Worm (Caenorhabditis elegans) whole organism, late embryonic: ENCODE measurements around the gene tufm-1.
A peak's percentile ranks its signal among the peaks of the same experiment; 100 is the strongest.

Experiments used
- C08G9.2 ChIP-seq: sonication (generic microtip); optimal IDR thresholded peaks from 2 replicates; lab custom pipeline; 2016; ENCODE audit warnings: mild to moderate bottlenecking, missing genetic modification characterization, moderate library complexity, missing compliant biosample characterization
- F13H6.1 ChIP-seq: sonication (generic microtip); optimal IDR thresholded peaks from 2 replicates; lab custom pipeline; 2016; ENCODE audit warnings: missing genetic modification characterization, missing compliant biosample characterization
- K09A11.1 ChIP-seq: sonication (generic microtip); optimal IDR thresholded peaks from 2 replicates; lab custom pipeline; 2017; ENCODE audit warnings: antibody characterized with exemption, mild to moderate bottlenecking, missing genetic modification characterization, missing compliant biosample characterization; ENCODE audit not compliant: insufficient read depth
- T23F11.4 ChIP-seq: fragments of 200-800 bp; sonication (Bioruptor generic); optimal IDR thresholded peaks from 2 replicates; lab custom pipeline; 2018; ENCODE audit warnings: mild to moderate bottlenecking, missing genetic modification characterization, missing compliant biosample characterization
- Y22D7AL.16 ChIP-seq: sonication (generic microtip); optimal IDR thresholded peaks from 2 replicates; lab custom pipeline; 2016; ENCODE audit warnings: missing genetic modification characterization, missing compliant biosample characterization
- ahr-1 ChIP-seq: sonication (generic microtip); optimal IDR thresholded peaks from 2 replicates; lab custom pipeline; 2016; ENCODE audit warnings: missing genetic modification characterization, missing compliant biosample characterization
- ama-1 ChIP-seq: fragments of 150-350 bp; optimal IDR thresholded peaks from 2 replicates; lab custom pipeline; 2014
- ceh-2 ChIP-seq: sonication (generic microtip); optimal IDR thresholded peaks from 2 replicates; lab custom pipeline; 2016; ENCODE audit warnings: missing genotype, missing genetic modification characterization, missing compliant biosample characterization
- ceh-22 ChIP-seq: sonication (generic microtip); optimal IDR thresholded peaks from 2 replicates; lab custom pipeline; 2017; ENCODE audit warnings: missing biosample characterization, missing genetic modification characterization
- ceh-30 ChIP-seq: fragments of 150-350 bp; optimal IDR thresholded peaks from 2 replicates; lab custom pipeline; 2014; ENCODE audit warnings: missing biosample characterization, missing genetic modification characterization
- ceh-34 ChIP-seq: sonication (generic microtip); optimal IDR thresholded peaks from 2 replicates; lab custom pipeline; 2016; ENCODE audit warnings: mild to moderate bottlenecking, missing genetic modification characterization, missing compliant biosample characterization
- ceh-45 ChIP-seq: fragments of 200-800 bp; sonication (Bioruptor generic); IDR thresholded peaks from 2 replicates; pipeline ENCODE4 v1.3.6; 2022; ENCODE audit warnings: missing genetic modification reagents, missing genetic modification characterization, missing compliant biosample characterization
- ceh-48 ChIP-seq: sonication (generic microtip); optimal IDR thresholded peaks from 2 replicates; lab custom pipeline; 2016; ENCODE audit warnings: missing genetic modification characterization, inconsistent platforms, missing compliant biosample characterization
- ceh-6 ChIP-seq: fragments of 200-800 bp; sonication (Bioruptor generic); optimal IDR thresholded peaks from 2 replicates; lab custom pipeline; 2018; ENCODE audit warnings: mild to moderate bottlenecking, missing genetic modification characterization, missing compliant biosample characterization
- ceh-9 ChIP-seq: sonication (generic microtip); optimal IDR thresholded peaks from 2 replicates; lab custom pipeline; 2016; ENCODE audit warnings: mild to moderate bottlenecking, missing genetic modification characterization, inconsistent platforms, missing compliant biosample characterization
- dve-1 ChIP-seq: sonication (generic microtip); optimal IDR thresholded peaks from 2 replicates; lab custom pipeline; 2017; ENCODE audit warnings: antibody characterized with exemption, mild to moderate bottlenecking, missing genetic modification characterization, missing compliant biosample characterization
- eyg-1 ChIP-seq: sonication (generic microtip); optimal IDR thresholded peaks from 2 replicates; lab custom pipeline; 2016; ENCODE audit warnings: missing genotype, missing genetic modification characterization, missing compliant biosample characterization
- fkh-6 ChIP-seq: sonication (generic microtip); optimal IDR thresholded peaks from 2 replicates; lab custom pipeline; 2016; ENCODE audit warnings: missing genetic modification characterization, missing compliant biosample characterization
- gmeb-2 ChIP-seq: sonication (generic microtip); optimal IDR thresholded peaks from 2 replicates; lab custom pipeline; 2016; ENCODE audit warnings: missing genetic modification characterization, inconsistent platforms, missing compliant biosample characterization
- hlh-15 ChIP-seq: sonication (generic microtip); optimal IDR thresholded peaks from 2 replicates; lab custom pipeline; 2016; ENCODE audit warnings: missing genetic modification characterization, missing compliant biosample characterization
- hlh-30 ChIP-seq: sonication (generic microtip); optimal IDR thresholded peaks from 2 replicates; lab custom pipeline; 2017; ENCODE audit warnings: antibody characterized with exemption, missing genetic modification characterization, missing compliant biosample characterization; ENCODE audit not compliant: insufficient read depth
- hlh-6 ChIP-seq: sonication (generic microtip); optimal IDR thresholded peaks from 2 replicates; lab custom pipeline; 2016; ENCODE audit warnings: missing genotype, missing genetic modification characterization, missing compliant biosample characterization
- lim-6 ChIP-seq: sonication (generic microtip); optimal IDR thresholded peaks from 2 replicates; lab custom pipeline; 2016; ENCODE audit warnings: missing genetic modification characterization, missing compliant biosample characterization
- lin-11 ChIP-seq: fragments of 200-800 bp; sonication (Bioruptor generic); optimal IDR thresholded peaks from 2 replicates; lab custom pipeline; 2018; ENCODE audit warnings: mild to moderate bottlenecking, missing genetic modification characterization, missing compliant biosample characterization
- madf-2 ChIP-seq: sonication (generic microtip); optimal IDR thresholded peaks from 2 replicates; lab custom pipeline; 2017; ENCODE audit warnings: missing genetic modification characterization, missing compliant biosample characterization
- nfya-1 ChIP-seq: sonication (generic microtip); optimal IDR thresholded peaks from 2 replicates; lab custom pipeline; 2017; ENCODE audit warnings: missing genetic modification characterization, mild to moderate bottlenecking, missing compliant biosample characterization, antibody characterized with exemption, moderate library complexity
- nhr-232 ChIP-seq: sonication (generic microtip); optimal IDR thresholded peaks from 2 replicates; lab custom pipeline; 2016; ENCODE audit warnings: missing genetic modification characterization, missing compliant biosample characterization
- pag-3 ChIP-seq: sonication (generic microtip); optimal IDR thresholded peaks from 2 replicates; lab custom pipeline; 2016; ENCODE audit warnings: missing compliant biosample characterization, missing genetic modification characterization, borderline replicate concordance
- pat-9 ChIP-seq: fragments of 200-800 bp; sonication (Bioruptor generic); optimal IDR thresholded peaks from 2 replicates; lab custom pipeline; 2018; ENCODE audit warnings: mild to moderate bottlenecking, missing genetic modification characterization, moderate library complexity, missing compliant biosample characterization
- pax-1 ChIP-seq: fragments of 150-350 bp; optimal IDR thresholded peaks from 2 replicates; lab custom pipeline; 2014; ENCODE audit warnings: missing biosample characterization, missing genetic modification characterization
- pha-4 ChIP-seq: fragments of 150-350 bp; optimal IDR thresholded peaks from 2 replicates; lab custom pipeline; 2018; ENCODE audit warnings: missing biosample characterization, missing genetic modification reagents, missing genetic modification characterization
- pqm-1 ChIP-seq: sonication (generic microtip); optimal IDR thresholded peaks from 2 replicates; lab custom pipeline; 2016; ENCODE audit warnings: missing genetic modification characterization, missing compliant biosample characterization
- pros-1 ChIP-seq: fragments of 150-350 bp; optimal IDR thresholded peaks from 2 replicates; lab custom pipeline; 2014; ENCODE audit warnings: missing biosample characterization, missing genetic modification reagents, missing genetic modification characterization
- ref-2 ChIP-seq: sonication (generic microtip); optimal IDR thresholded peaks from 2 replicates; lab custom pipeline; 2016; ENCODE audit warnings: missing genetic modification characterization, missing compliant biosample characterization
- rnt-1 ChIP-seq: sonication (generic microtip); optimal IDR thresholded peaks from 2 replicates; lab custom pipeline; 2016; ENCODE audit warnings: missing genetic modification characterization, missing compliant biosample characterization
- sdc-2 ChIP-seq: sonication (generic microtip); optimal IDR thresholded peaks from 2 replicates; lab custom pipeline; 2016; ENCODE audit warnings: missing genotype, missing genetic modification characterization, missing compliant biosample characterization
- sox-2 ChIP-seq: fragments of 200-800 bp; sonication (Bioruptor generic); IDR thresholded peaks from 2 replicates; pipeline ENCODE4 v1.3.6; 2022; ENCODE audit warnings: missing genetic modification reagents, missing genetic modification characterization, missing compliant biosample characterization
- tbx-2 ChIP-seq: sonication (generic microtip); optimal IDR thresholded peaks from 2 replicates; lab custom pipeline; 2016; ENCODE audit warnings: missing genetic modification characterization, missing compliant biosample characterization
- tbx-7 ChIP-seq: sonication (generic microtip); optimal IDR thresholded peaks from 2 replicates; lab custom pipeline; 2016; ENCODE audit warnings: missing genotype, missing genetic modification characterization, missing compliant biosample characterization
- ttx-3 ChIP-seq: sonication (generic microtip); optimal IDR thresholded peaks from 2 replicates; lab custom pipeline; 2016; ENCODE audit warnings: missing genetic modification reagents, missing genetic modification characterization, missing compliant biosample characterization
- unc-3 ChIP-seq, 2 experiments: fragments of 200-800 bp in 1 of 2; sonication (Bioruptor generic) in 1 of 2; sonication (generic microtip) in 1 of 2; conservative IDR thresholded peaks in 1 of 2; optimal IDR thresholded peaks in 1 of 2; 2 replicates each; pipeline versions ENCODE4 v1.3.6 to Lab custom; 2016 to 2022; ENCODE audit warnings: missing compliant biosample characterization in 2 of 2, missing genetic modification characterization in 2 of 2, missing genetic modification reagents in 1 of 2
- ztf-16 ChIP-seq: sonication (generic microtip); optimal IDR thresholded peaks from 2 replicates; lab custom pipeline; 2017; ENCODE audit warnings: missing genetic modification characterization, missing compliant biosample characterization

Gene tufm-1

DNA sequence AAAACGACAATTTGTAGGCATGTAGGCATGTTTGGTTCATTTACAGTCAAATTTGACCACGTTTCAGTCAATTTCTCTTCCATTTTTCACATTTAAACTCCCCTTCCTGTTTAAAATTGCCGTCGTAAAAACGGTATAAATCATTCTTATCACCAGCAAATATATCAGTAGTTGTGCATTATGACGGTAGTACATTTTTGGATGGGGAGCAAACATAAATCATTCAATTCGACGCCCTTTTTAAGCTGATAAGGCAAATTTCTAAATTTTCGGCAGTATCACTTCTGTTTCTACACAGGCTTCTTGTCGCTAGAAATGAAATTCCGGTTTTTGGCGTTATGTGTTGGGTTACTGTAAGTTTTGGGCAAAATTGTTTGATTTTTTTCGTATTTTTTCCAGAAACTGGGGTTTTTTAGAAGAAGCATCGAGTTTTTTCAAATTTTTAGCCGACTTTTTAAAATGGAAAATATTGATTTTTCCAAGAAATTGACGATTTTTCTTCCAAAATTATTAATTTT, 27.1 kb upstream of the tufm-1 start, which contains the start of gene H34I24.2:
Gene H34I24.2 (plus strand): TSS at position 189 of the 518 bp plus-strand sequence.
- TF ChIP-seq tbx-2 (tag; lab: Kevin White, UChicago) (no peak), tbx-7 (tag; lab: Kevin White, UChicago) (no peak), hlh-15 (tag; lab: Kevin White, UChicago) (no peak), ceh-6 (GFP tag; lab: Kevin White, UChicago) (no peak), ceh-48 (no peak), lim-6 (no peak), sdc-2 (tag; lab: Kevin White, UChicago) (no peak), ahr-1 (tag; lab: Kevin White, UChicago) (no peak), K09A11.1 (tag; lab: Kevin White, UChicago) (no peak), nhr-232 (tag; lab: Kevin White, UChicago) (no peak), F13H6.1 (tag; lab: Kevin White, UChicago) (no peak), rnt-1 (tag; lab: Kevin White, UChicago) (no peak), ttx-3 (tag; lab: Kevin White, UChicago) (no peak), pax-1 (tag; lab: Kevin White, UChicago) (no peak)

DNA sequence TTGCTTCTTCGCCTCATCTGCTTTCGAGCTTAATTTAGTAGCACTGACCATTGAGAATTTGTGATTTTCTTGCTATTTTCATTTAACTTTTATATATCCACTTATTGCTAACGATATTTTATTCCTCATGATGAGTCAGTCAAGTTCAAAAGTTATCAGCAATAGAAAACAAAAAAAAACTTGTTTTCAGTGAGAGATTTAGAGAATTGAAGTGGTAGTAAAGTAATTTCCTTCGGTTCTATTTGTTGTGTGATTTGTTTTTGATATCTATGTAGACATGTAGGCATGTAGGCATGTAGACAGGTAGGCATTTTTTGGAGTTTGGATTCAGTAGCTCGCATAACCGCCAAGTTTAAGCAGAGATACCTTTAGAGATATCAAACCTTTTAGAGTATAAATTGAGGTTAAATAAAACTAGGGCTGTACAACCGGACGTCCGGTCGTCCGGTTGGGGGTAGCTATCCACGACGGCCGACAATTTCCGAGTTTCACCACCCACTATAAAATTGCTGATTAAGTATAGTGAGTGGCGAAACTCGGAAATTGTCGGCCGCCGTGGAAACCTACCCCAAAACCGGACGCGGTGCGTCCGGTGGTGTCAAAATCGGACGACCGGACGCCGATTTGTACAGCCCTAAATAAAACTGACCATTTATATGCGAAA, 26.2 kb upstream of the tufm-1 start, which contains the start of gene Y71H2AR.2:
Gene Y71H2AR.2 (minus strand): TSS at position 51 of the 664 bp plus-strand sequence.
- TF ChIP-seq T23F11.4: no peak
- no peak for TF ChIP-seq unc-3 (GFP tag; conservative IDR thresholded peaks at IDR 0.05; lab: Robert Waterston, UW)
- TF ChIP-seq unc-3 (tag; optimal IDR thresholded peaks at IDR 0.05; lab: Kevin White, UChicago): no peak
- no peak for TF ChIP-seq C08G9.2
- no peak for TF ChIP-seq pros-1 (tag; lab: Kevin White, UChicago)
- TF ChIP-seq ref-2: no peak
- TF ChIP-seq lim-6: no peak
- no peak for TF ChIP-seq ceh-2 (tag; lab: Kevin White, UChicago)
- TF ChIP-seq hlh-30 (tag; lab: Kevin White, UChicago): no peak
- TF ChIP-seq hlh-6 (tag; lab: Kevin White, UChicago): no peak
- no peak for TF ChIP-seq pqm-1
- no peak for TF ChIP-seq pat-9 (tag; lab: Kevin White, UChicago)
- TF ChIP-seq ceh-22 (tag; lab: Kevin White, UChicago): no peak
- TF ChIP-seq gmeb-2 (tag; lab: Kevin White, UChicago): no peak
- no peak for TF ChIP-seq Y22D7AL.16 (tag; lab: Kevin White, UChicago)
- no peak for TF ChIP-seq pha-4 (tag; lab: Kevin White, UChicago)
- no peak for TF ChIP-seq lin-11 (tag; lab: Kevin White, UChicago)
- no peak for TF ChIP-seq rnt-1 (tag; lab: Kevin White, UChicago)
- no peak for TF ChIP-seq pag-3 (tag; lab: Kevin White, UChicago)
- TF ChIP-seq pax-1 (tag; lab: Kevin White, UChicago): no peak

DNA sequence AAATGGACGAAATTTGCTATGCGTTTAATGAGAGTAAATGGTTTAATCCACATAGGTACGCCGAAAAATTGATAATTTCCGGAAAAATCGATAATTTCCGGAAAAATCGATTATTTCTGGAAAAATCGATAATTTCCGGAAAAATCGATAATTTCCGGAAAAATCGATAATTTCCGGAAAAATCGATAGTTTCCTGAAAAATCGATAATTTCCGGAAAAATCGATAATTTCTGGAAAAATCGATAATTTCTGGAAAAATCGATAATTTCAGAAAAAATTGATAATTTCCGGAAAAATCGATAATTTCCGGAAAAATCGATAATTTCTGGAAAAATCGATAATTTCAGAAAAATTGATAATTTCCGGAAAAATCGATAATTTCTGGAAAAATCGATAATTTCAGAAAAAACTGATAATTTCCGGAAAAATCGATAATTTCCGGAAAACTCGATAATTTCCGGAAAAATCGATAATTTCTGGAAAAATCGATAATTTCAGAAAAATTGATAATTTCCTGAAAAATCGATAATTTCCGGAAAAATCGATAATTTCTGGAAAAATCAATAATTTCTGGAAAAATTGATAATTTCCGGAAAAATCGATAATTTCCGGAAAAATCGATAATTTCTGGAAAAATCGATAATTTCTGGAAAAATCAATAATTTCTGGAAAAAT, 22.1 kb upstream of the tufm-1 start:
- peak; percentile 94 for TF ChIP-seq ceh-48
- TF ChIP-seq, all 69 proteins: peak for 1; not testable (repeated sequence) for 68

DNA sequence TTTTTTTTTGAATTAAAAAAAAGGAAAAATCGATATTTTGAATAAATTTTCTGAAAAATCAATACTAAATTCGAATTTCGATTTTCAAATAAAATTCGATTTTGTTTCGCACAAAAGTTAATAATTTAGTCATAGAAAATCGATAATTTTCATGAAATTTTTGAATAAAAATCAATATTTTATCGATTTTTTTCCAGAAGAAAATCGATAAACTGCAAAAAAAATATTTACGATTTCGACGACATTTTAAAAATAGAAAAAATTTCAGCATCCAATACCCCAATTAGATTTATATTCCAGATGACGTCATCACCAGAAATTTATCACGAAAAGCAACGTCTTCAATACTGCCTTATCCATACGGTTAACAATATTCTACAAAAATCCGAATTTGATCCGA, 21.6 kb upstream of the tufm-1 start, which contains the start of gene josd-1:
Gene josd-1 (plus strand): TSS at position 301 of the 400 bp plus-strand sequence.
- no peak for TF ChIP-seq ahr-1 (tag; lab: Kevin White, UChicago)
- TF ChIP-seq ttx-3 (tag; lab: Kevin White, UChicago): no peak
- TF ChIP-seq ama-1 (lab: Kevin White, UChicago): no peak
- TF ChIP-seq ceh-30: no peak
- TF ChIP-seq pha-4 (tag; lab: Kevin White, UChicago): no peak
- no peak for TF ChIP-seq dve-1
- TF ChIP-seq ztf-16 (tag; lab: Kevin White, UChicago): no peak
- no peak for TF ChIP-seq madf-2 (tag; lab: Kevin White, UChicago)
- TF ChIP-seq sdc-2 (tag; lab: Kevin White, UChicago): no peak
- no peak for TF ChIP-seq T23F11.4
- TF ChIP-seq ceh-34 (tag; lab: Kevin White, UChicago): no peak
- TF ChIP-seq ceh-45 (GFP tag; lab: Robert Waterston, UW): no peak
- TF ChIP-seq nfya-1 (tag; lab: Kevin White, UChicago): no peak
- TF ChIP-seq gmeb-2 (tag; lab: Kevin White, UChicago): no peak
- no peak for TF ChIP-seq eyg-1
- no peak for TF ChIP-seq fkh-6 (tag; lab: Kevin White, UChicago)
- no peak for TF ChIP-seq pag-3 (tag; lab: Kevin White, UChicago)
- no peak for TF ChIP-seq sox-2
- TF ChIP-seq ceh-9 (tag; lab: Kevin White, UChicago): no peak
- TF ChIP-seq, all 69 proteins: peak for 0
